Worm (Caenorhabditis elegans) whole organism, L4/young adult: ENCODE data around the gene mfsd-12.

Experiments used
- W03F9.2 ChIP-seq: fragments of 150-350 bp; optimal IDR thresholded peaks from 2 replicates; lab custom pipeline; 2014; ENCODE audit warnings: missing biosample characterization, missing genetic modification characterization
- dao-5 ChIP-seq: sonication (generic microtip); optimal IDR thresholded peaks from 2 replicates; lab custom pipeline; 2016; ENCODE audit warnings: missing genotype, missing genetic modification characterization, moderate library complexity, missing compliant biosample characterization
- him-1 ChIP-seq: sonication (generic microtip); optimal IDR thresholded peaks from 2 replicates; lab custom pipeline; 2016; ENCODE audit warnings: missing genotype, missing genetic modification reagents, missing genetic modification characterization, missing compliant biosample characterization

- no peak for TF ChIP-seq him-1 (tag; lab: Kevin White, UChicago)
- TF ChIP-seq dao-5: no peak
- TF ChIP-seq W03F9.2 (tag; lab: Kevin White, UChicago): no peak
Measured at ce11 chrX:4664649-4665048, 3.2 kb upstream of the mfsd-12 start.
